Fruit fly (Drosophila melanogaster) whole organism, embryonic: ENCODE data around the gene pyx.

Experiments used
- ATbp ChIP-seq: fragments of 200-800 bp; sonication (Bioruptor generic); optimal IDR thresholded peaks from 2 replicates; lab custom pipeline; 2017; ENCODE audit warnings: missing biosample characterization, mild to moderate bottlenecking, missing genetic modification characterization, missing genetic modification reagents
- Blimp-1 ChIP-seq: fragments of 200-800 bp; sonication (Bioruptor generic); optimal IDR thresholded peaks from 3 replicates; lab custom pipeline; 2018; ENCODE audit warnings: missing biosample characterization, missing genetic modification characterization, mild to moderate bottlenecking, moderate library complexity, missing genetic modification reagents
- CG10209 ChIP-seq: fragments of 200-800 bp; sonication (Bioruptor generic); optimal IDR thresholded peaks from 3 replicates; lab custom pipeline; 2017; ENCODE audit warnings: missing biosample characterization, mild to moderate bottlenecking, missing genetic modification characterization, missing genetic modification reagents
- CG10979 ChIP-seq: fragments of 200-800 bp; sonication (Bioruptor generic); optimal IDR thresholded peaks from 2 replicates; lab custom pipeline; 2018; ENCODE audit warnings: missing biosample characterization, mild to moderate bottlenecking, missing genetic modification characterization, moderate library complexity
- CG11504 ChIP-seq: fragments of 200-800 bp; sonication (Bioruptor generic); optimal IDR thresholded peaks from 3 replicates; lab custom pipeline; 2019; ENCODE audit warnings: missing biosample characterization, mild to moderate bottlenecking, missing genetic modification characterization, moderate library complexity
- CG11560 ChIP-seq: fragments of 200-800 bp; sonication (Bioruptor generic); IDR thresholded peaks from 3 replicates; pipeline ENCODE4 v1.3.6; 2022; ENCODE audit warnings: missing biosample characterization, missing genetic modification characterization
- CG12744 ChIP-seq: fragments of 200-800 bp; sonication (Bioruptor generic); optimal IDR thresholded peaks from 2 replicates; lab custom pipeline; 2016; ENCODE audit warnings: missing biosample characterization, missing genetic modification characterization
- CG13296 ChIP-seq: fragments of 200-800 bp; sonication (Bioruptor generic); optimal IDR thresholded peaks from 3 replicates; lab custom pipeline; 2018; ENCODE audit warnings: missing biosample characterization, mild to moderate bottlenecking, missing genetic modification characterization
- CG14860 ChIP-seq: fragments of 200-800 bp; sonication (Bioruptor generic); IDR thresholded peaks from 3 replicates; pipeline ENCODE4 v1.3.6; 2022; ENCODE audit warnings: missing biosample characterization, missing genetic modification characterization; ENCODE audit not compliant: partially characterized antibody
- CG1602 ChIP-seq: fragments of 200-800 bp; sonication (Bioruptor generic); optimal IDR thresholded peaks from 3 replicates; lab custom pipeline; 2016; ENCODE audit warnings: missing biosample characterization, missing genetic modification characterization
- CG1647 ChIP-seq: fragments of 200-800 bp; sonication (Bioruptor generic); optimal IDR thresholded peaks from 3 replicates; lab custom pipeline; 2016; ENCODE audit warnings: missing biosample characterization, missing genetic modification characterization
- CG1792 ChIP-seq: fragments of 200-800 bp; sonication (Bioruptor generic); optimal IDR thresholded peaks from 2 replicates; lab custom pipeline; 2016; ENCODE audit warnings: missing biosample characterization, missing genetic modification characterization
- CG18619 ChIP-seq: fragments of 200-800 bp; sonication (Bioruptor generic); optimal IDR thresholded peaks from 3 replicates; lab custom pipeline; 2017; ENCODE audit warnings: missing biosample characterization, mild to moderate bottlenecking, missing genetic modification characterization
- CG30020 ChIP-seq: fragments of 200-800 bp; optimal IDR thresholded peaks from 2 replicates; lab custom pipeline; 2019; ENCODE audit warnings: missing biosample characterization, mild to moderate bottlenecking, missing genetic modification characterization, moderate library complexity
- CG32532 ChIP-seq: fragments of 200-800 bp; sonication (Bioruptor generic); IDR thresholded peaks from 2 replicates; pipeline ENCODE4 v1.3.6; 2022; ENCODE audit warnings: missing biosample characterization, missing genetic modification characterization
- CG6813 ChIP-seq: fragments of 200-800 bp; sonication (Bioruptor generic); optimal IDR thresholded peaks from 2 replicates; lab custom pipeline; 2017; ENCODE audit warnings: missing biosample characterization, missing genetic modification characterization, mild to moderate bottlenecking, moderate library complexity, missing genetic modification reagents
- CG6854 ChIP-seq: fragments of 200-800 bp; sonication (Bioruptor generic); optimal IDR thresholded peaks from 3 replicates; lab custom pipeline; 2017; ENCODE audit warnings: missing biosample characterization, mild to moderate bottlenecking, missing genetic modification characterization
- CG7745 ChIP-seq: fragments of 200-800 bp; sonication (Bioruptor generic); optimal IDR thresholded peaks from 2 replicates; lab custom pipeline; 2018; ENCODE audit warnings: missing biosample characterization, mild to moderate bottlenecking, missing genetic modification characterization, moderate library complexity
- CG8924 ChIP-seq: fragments of 200-800 bp; optimal IDR thresholded peaks from 3 replicates; lab custom pipeline; 2019; ENCODE audit warnings: missing biosample characterization, mild to moderate bottlenecking, missing genetic modification characterization, moderate library complexity
- CG9437 ChIP-seq: fragments of 200-800 bp; sonication (Bioruptor generic); optimal IDR thresholded peaks from 2 replicates; lab custom pipeline; 2018; ENCODE audit warnings: missing biosample characterization, mild to moderate bottlenecking, missing genetic modification characterization
- CkIIα-i1 ChIP-seq: fragments of 200-800 bp; sonication (Bioruptor generic); IDR thresholded peaks from 2 replicates; pipeline ENCODE4 v1.3.6; 2022; ENCODE audit warnings: missing biosample characterization, missing genetic modification characterization
- Dp ChIP-seq: fragments of 200-800 bp; sonication (Bioruptor generic); optimal IDR thresholded peaks from 2 replicates; lab custom pipeline; 2018; ENCODE audit warnings: missing biosample characterization, mild to moderate bottlenecking, missing genetic modification characterization, moderate library complexity
- Drgx ChIP-seq: fragments of 200-800 bp; sonication (Bioruptor generic); IDR thresholded peaks from 2 replicates; pipeline ENCODE4 v1.3.6; 2022; ENCODE audit warnings: missing biosample characterization, missing genetic modification characterization
- Gsc ChIP-seq: fragments of 200-800 bp; sonication (Bioruptor generic); IDR thresholded peaks from 2 replicates; pipeline ENCODE4 v1.3.6; 2022; ENCODE audit warnings: missing biosample characterization, missing genetic modification characterization
- Lim3 ChIP-seq: fragments of 200-800 bp; sonication (Bioruptor generic); IDR thresholded peaks from 2 replicates; pipeline ENCODE4 v1.3.6; 2022; ENCODE audit warnings: missing biosample characterization, missing genetic modification characterization
- MTF-1 ChIP-seq: fragments of 200-800 bp; sonication (Bioruptor generic); optimal IDR thresholded peaks from 2 replicates; lab custom pipeline; 2018; ENCODE audit warnings: missing biosample characterization, mild to moderate bottlenecking, missing genetic modification characterization, borderline replicate concordance
- Oli ChIP-seq: fragments of 200-800 bp; sonication (Bioruptor generic); optimal IDR thresholded peaks from 2 replicates; lab custom pipeline; 2018; ENCODE audit warnings: missing biosample characterization, mild to moderate bottlenecking, missing genetic modification characterization, moderate library complexity
- Ptx1 ChIP-seq: fragments of 200-800 bp; sonication (Bioruptor generic); IDR thresholded peaks from 2 replicates; pipeline ENCODE4 v1.3.6; 2022; ENCODE audit warnings: missing biosample characterization, missing genetic modification characterization
- ash1 ChIP-seq: fragments of 200-800 bp; sonication (Bioruptor generic); optimal IDR thresholded peaks from 2 replicates; lab custom pipeline; 2018; ENCODE audit warnings: missing biosample characterization, mild to moderate bottlenecking, missing genetic modification characterization
- ato ChIP-seq: fragments of 200-800 bp; sonication (Bioruptor generic); IDR thresholded peaks from 2 replicates; pipeline ENCODE4 v1.3.6; 2022; ENCODE audit warnings: missing biosample characterization, missing genetic modification characterization; ENCODE audit not compliant: partially characterized antibody
- bigmax ChIP-seq: fragments of 200-800 bp; sonication (Bioruptor generic); optimal IDR thresholded peaks from 2 replicates; lab custom pipeline; 2018; ENCODE audit warnings: missing biosample characterization, mild to moderate bottlenecking, missing genetic modification characterization
- btn ChIP-seq: fragments of 200-800 bp; sonication (Bioruptor generic); optimal IDR thresholded peaks from 2 replicates; lab custom pipeline; 2016; ENCODE audit warnings: missing biosample characterization, missing genetic modification characterization
- cad ChIP-seq: fragments of >200 bp; optimal IDR thresholded peaks from 2 replicates; lab custom pipeline; 2017; ENCODE audit warnings: missing biosample characterization, missing genetic modification characterization
- cas ChIP-seq: fragments of 200-800 bp; sonication (Bioruptor generic); IDR thresholded peaks from 2 replicates; pipeline ENCODE4 v1.3.6; 2022; ENCODE audit warnings: missing biosample characterization, missing genetic modification characterization
- chm ChIP-seq: fragments of 200-800 bp; sonication (Bioruptor generic); IDR thresholded peaks from 2 replicates; pipeline ENCODE4 v1.3.6; 2022; ENCODE audit warnings: missing biosample characterization, missing genetic modification characterization
- dan ChIP-seq: fragments of 200-800 bp; sonication (Bioruptor generic); IDR thresholded peaks from 2 replicates; pipeline ENCODE4 v1.3.6; 2022; ENCODE audit warnings: missing biosample characterization, missing genetic modification characterization
- eve ChIP-seq, 2 experiments: fragments of >200 bp; optimal IDR thresholded peaks; 2 replicates each; lab custom pipeline; 2017; ENCODE audit warnings: missing biosample characterization in 2 of 2, missing genetic modification characterization in 2 of 2
- gem ChIP-seq: fragments of 200-800 bp; sonication (Bioruptor generic); optimal IDR thresholded peaks from 2 replicates; lab custom pipeline; 2019; ENCODE audit warnings: missing biosample characterization, mild to moderate bottlenecking, missing genetic modification characterization, moderate library complexity
- gsb ChIP-seq: fragments of 200-800 bp; sonication (Bioruptor generic); IDR thresholded peaks from 2 replicates; pipeline ENCODE4 v1.3.6; 2022; ENCODE audit warnings: missing biosample characterization, missing genetic modification characterization
- gsb-n ChIP-seq: fragments of 200-800 bp; sonication (Bioruptor generic); optimal IDR thresholded peaks from 3 replicates; lab custom pipeline; 2018; ENCODE audit warnings: missing biosample characterization, mild to moderate bottlenecking, missing genetic modification characterization
- hb ChIP-seq: fragments of 200-800 bp; sonication (Bioruptor generic); IDR thresholded peaks from 3 replicates; pipeline ENCODE4 v1.3.6; 2022; ENCODE audit warnings: missing biosample characterization, missing genetic modification characterization; ENCODE audit not compliant: partially characterized antibody
- hbn ChIP-seq: fragments of 200-800 bp; sonication (Bioruptor generic); IDR thresholded peaks from 2 replicates; pipeline ENCODE4 v1.3.6; 2022; ENCODE audit warnings: missing biosample characterization, missing genetic modification characterization; ENCODE audit not compliant: partially characterized antibody
- her ChIP-seq: fragments of 200-800 bp; sonication (Bioruptor generic); optimal IDR thresholded peaks from 2 replicates; lab custom pipeline; 2016; ENCODE audit warnings: missing biosample characterization, missing genetic modification characterization
- hkb ChIP-seq, 2 experiments: fragments of 200-800 bp in 1 of 2; fragments of >200 bp in 1 of 2; sonication (Bioruptor generic) in 1 of 2; IDR thresholded peaks in 1 of 2; optimal IDR thresholded peaks in 1 of 2; 2 replicates each; pipeline versions ENCODE4 v1.3.6 to Lab custom; 2017 to 2022; ENCODE audit warnings: missing biosample characterization in 1 of 2, missing genetic modification characterization in 1 of 2
- nerfin-2 ChIP-seq: fragments of 200-800 bp; sonication (Bioruptor generic); IDR thresholded peaks from 2 replicates; pipeline ENCODE4 v1.3.6; 2022; ENCODE audit warnings: missing biosample characterization, missing genetic modification characterization; ENCODE audit not compliant: partially characterized antibody
- pfk ChIP-seq: fragments of 200-800 bp; sonication (Bioruptor generic); optimal IDR thresholded peaks from 2 replicates; lab custom pipeline; 2018; ENCODE audit warnings: missing biosample characterization, mild to moderate bottlenecking, missing genetic modification characterization, moderate library complexity
- sens ChIP-seq: fragments of 200-800 bp; sonication (Bioruptor generic); peaks from one replicate; lab custom pipeline; 2016; ENCODE audit warnings: missing biosample characterization, missing genetic modification characterization
- sisA ChIP-seq: fragments of 200-800 bp; sonication (Bioruptor generic); IDR thresholded peaks from 2 replicates; pipeline ENCODE4 v1.3.6; 2022; ENCODE audit warnings: missing biosample characterization, missing genetic modification characterization
- tin ChIP-seq: fragments of 200-800 bp; sonication (Bioruptor generic); optimal IDR thresholded peaks from 3 replicates; lab custom pipeline; 2016; ENCODE audit warnings: missing biosample characterization, missing genetic modification characterization
- yki ChIP-seq: fragments of >200 bp; optimal IDR thresholded peaks from 3 replicates; lab custom pipeline; 2018

pyx gene

DNA sequence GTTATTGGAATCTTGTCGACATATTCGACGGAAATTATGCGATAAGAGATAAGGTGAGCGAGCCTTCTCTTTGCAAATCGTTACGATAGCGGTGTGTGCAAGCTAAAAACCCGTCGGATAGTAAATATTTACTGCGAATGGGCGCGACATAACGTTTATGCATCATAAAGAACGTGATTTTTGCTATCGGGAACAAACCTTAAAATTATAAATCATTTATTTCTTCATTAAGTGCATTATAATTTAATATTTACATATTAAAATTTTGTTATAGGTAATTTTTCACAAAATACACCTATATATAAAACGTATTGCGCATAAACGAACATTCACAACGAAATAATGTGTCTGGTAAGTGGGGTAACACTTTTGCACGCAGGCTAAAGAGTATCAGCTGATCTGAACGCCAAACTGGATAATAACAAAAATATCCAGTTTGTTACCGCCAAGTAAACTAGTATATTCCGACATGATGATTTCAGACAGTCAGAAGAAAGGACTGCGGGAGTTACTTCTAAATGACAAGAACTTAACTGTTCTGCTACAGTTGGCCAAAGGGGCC is 17.1 kb downstream of the pyx start, which contains the start of the genes Gk1 and CG13876 (continued):
- TF ChIP-seq CG14860, result no peak
- TF ChIP-seq CG1792 (GFP tag; lab: Kevin White, UChicago), result no peak
- TF ChIP-seq cas (GFP tag; lab: Robert Waterston, UW), result peak; percentile 83
- no peak for TF ChIP-seq Gsc
- TF ChIP-seq her (GFP tag; lab: Kevin White, UChicago), result peak; percentile 47
- peak; percentile 33 for TF ChIP-seq Dp
- TF ChIP-seq CG18619, result peak; percentile 94
- peak; percentile 96 for TF ChIP-seq CG10979 (tag; lab: Kevin White, UChicago)
- TF ChIP-seq cad, result no peak
- peak; percentile 22 for TF ChIP-seq CG1647
- no peak for TF ChIP-seq yki
- TF ChIP-seq hb, result no peak
- TF ChIP-seq CG9437 (GFP tag; lab: Kevin White, UChicago), result peak; percentile 93
- peak; percentile 84 for TF ChIP-seq gsb (GFP tag; lab: Robert Waterston, UW)
- TF ChIP-seq CG32532 (GFP tag; lab: Robert Waterston, UW), result peak; percentile 97
- peak; percentile 97 for TF ChIP-seq CG13296 (GFP tag; lab: Kevin White, UChicago)
- TF ChIP-seq Blimp-1 (GFP tag; lab: Kevin White, UChicago), result peak; percentile 93
- TF ChIP-seq Ptx1 (GFP tag; lab: Robert Waterston, UW), result peak; percentile 93
- peak; percentile 81 for TF ChIP-seq sisA (GFP tag; lab: Robert Waterston, UW)
- peak; percentile 88 for TF ChIP-seq ATbp (GFP tag; lab: Kevin White, UChicago)
- peak; percentile 97 for TF ChIP-seq Drgx (GFP tag; lab: Robert Waterston, UW)
- peak; percentile 95 for TF ChIP-seq CG10209 (GFP tag; lab: Kevin White, UChicago)
- TF ChIP-seq MTF-1, result no peak
- TF ChIP-seq gsb-n, result peak; percentile 96
- no peak for TF ChIP-seq hkb (optimal IDR thresholded peaks at IDR 0.05; lab: Kevin White, UChicago)
- peak; percentile 96 for TF ChIP-seq hkb (GFP tag; IDR thresholded peaks at IDR 0.05; lab: Robert Waterston, UW)
- peak; percentile 71 for TF ChIP-seq bigmax (GFP tag; lab: Kevin White, UChicago)
- peak; percentile 62 for TF ChIP-seq CG12744
- peak; percentile 70 for TF ChIP-seq CG7745 (tag; lab: Kevin White, UChicago)
- TF ChIP-seq CG11504 (tag; lab: Kevin White, UChicago), result peak; percentile 95
- TF ChIP-seq CG11560 (tag; lab: Robert Waterston, UW), result peak; percentile 60; the same call in 1 of the 3 replicates
- no peak for TF ChIP-seq hbn (GFP tag; lab: Robert Waterston, UW)
- TF ChIP-seq ato (GFP tag; lab: Robert Waterston, UW), result no peak
- no peak for TF ChIP-seq dan (GFP tag; lab: Robert Waterston, UW)
- peak; percentile 66 for TF ChIP-seq pfk (GFP tag; lab: Kevin White, UChicago)
- peak; percentile 98 for TF ChIP-seq gem (tag; lab: Kevin White, UChicago)
- no peak for TF ChIP-seq eve (GFP tag; optimal IDR thresholded peaks at IDR 0.05; lab: Kevin White, UChicago)
- TF ChIP-seq Lim3 (GFP tag; lab: Robert Waterston, UW), result peak; percentile 29; the same call in 1 of the 2 replicates
- no peak for TF ChIP-seq ash1
- no peak for TF ChIP-seq sens (GFP tag; lab: Kevin White, UChicago)
- TF ChIP-seq CG30020, result peak; percentile 85
- TF ChIP-seq btn (GFP tag; lab: Kevin White, UChicago), result no peak
- no peak for TF ChIP-seq nerfin-2 (GFP tag; lab: Robert Waterston, UW)
- TF ChIP-seq CG1602 (GFP tag; lab: Kevin White, UChicago), result peak; percentile 91
- peak; percentile 98 for TF ChIP-seq CG8924 (tag; lab: Kevin White, UChicago)
- TF ChIP-seq tin (GFP tag; lab: Kevin White, UChicago), result peak; percentile 86
- peak; percentile 96 for TF ChIP-seq chm (GFP tag; lab: Robert Waterston, UW)
- peak; percentile 95 for TF ChIP-seq CG6813 (GFP tag; lab: Kevin White, UChicago)
- TF ChIP-seq CkIIα-i1 (GFP tag; lab: Robert Waterston, UW), result peak; percentile 41; the same call in 1 of the 2 replicates
- peak; percentile 94 for TF ChIP-seq CG6854
- peak; percentile 93 for TF ChIP-seq Oli (tag; lab: Kevin White, UChicago)
